Worm (Caenorhabditis elegans): Measurements from ENCODE around the gene sqst-4.

- TF ChIP-seq tbx-37 (GFP tag; conservative IDR thresholded peaks at IDR 0.05) (no peak), aly-1 (tag; optimal IDR thresholded peaks at IDR 0.05) (no peak), ama-1 (optimal IDR thresholded peaks at IDR 0.05) (no peak), pes-1 (GFP tag; IDR thresholded peaks at IDR 0.05) (no peak), tbx-11 (GFP tag; IDR thresholded peaks at IDR 0.05) (no peak), flt-1 (GFP tag; IDR thresholded peaks at IDR 0.05) (no peak), hnd-1 (tag; optimal IDR thresholded peaks at IDR 0.05) (no peak), ceh-36 (tag; optimal IDR thresholded peaks at IDR 0.05) (no peak)
These were observed 798 bp upstream of the sqst-4 start, which contains the start of gene Y32B12A.5 for ce11 chrV:16487474-16487873.

Data from whole organism, early embryonic.